Worm (Caenorhabditis elegans): Measurements from ENCODE around the gene str-206.

The str-206 gene

ce11 chrV:6268526-6268925 lies 50.6 kb downstream of the str-206 start:
- TF ChIP-seq cebp-1 (GFP tag; IDR thresholded peaks at IDR 0.05) (no peak), cebp-1 (tag; optimal IDR thresholded peaks at IDR 0.05) (peak; percentile 41), attf-5 (GFP tag; optimal IDR thresholded peaks at IDR 0.05) (no peak), T26A5.8 (tag; optimal IDR thresholded peaks at IDR 0.05) (no peak), ztf-3 (GFP tag; optimal IDR thresholded peaks at IDR 0.05) (no peak), athp-1 (tag; optimal IDR thresholded peaks at IDR 0.05) (no peak), F10E7.11 (tag; optimal IDR thresholded peaks at IDR 0.05) (no peak), xnd-1 (tag; optimal IDR thresholded peaks at IDR 0.05) (no peak), madf-8 (GFP tag; conservative IDR thresholded peaks at IDR 0.05) (no peak)

- TF ChIP-seq nhr-80 (tag; optimal IDR thresholded peaks at IDR 0.05) (peak; percentile 20), ekl-4 (GFP tag; IDR thresholded peaks at IDR 0.05) (no peak)
These were observed 51.0 kb downstream of the str-206 start for ce11 chrV:6268961-6269360.

Measured in whole organism, young adult.